Worm (Caenorhabditis elegans) whole organism, L4 larva: ENCODE measurements around the gene B0244.17.

ENCODE experiments used
- F49E8.2 ChIP-seq: sonication (generic microtip); optimal IDR thresholded peaks from 2 replicates; lab custom pipeline; 2016; ENCODE audit warnings: missing compliant biosample characterization, mild to moderate bottlenecking, missing genetic modification characterization, borderline replicate concordance
- R02D3.7 ChIP-seq: fragments of 150-350 bp; sonication (generic microtip); optimal IDR thresholded peaks from 3 replicates; lab custom pipeline; 2014; ENCODE audit warnings: missing biosample characterization, missing genetic modification characterization
- ama-1 ChIP-seq: fragments of 150-350 bp; optimal IDR thresholded peaks from 2 replicates; lab custom pipeline; 2014; ENCODE audit warnings: inconsistent platforms, mixed read lengths
- ceh-82 ChIP-seq: sonication (generic microtip); optimal IDR thresholded peaks from 2 replicates; lab custom pipeline; 2017; ENCODE audit warnings: missing biosample characterization, missing genetic modification characterization
- dmd-8 ChIP-seq: fragments of 200-800 bp; sonication (Bioruptor generic); IDR thresholded peaks from 2 replicates; pipeline ENCODE4 v1.3.6; 2022; ENCODE audit warnings: missing genetic modification characterization, missing compliant biosample characterization
- dve-1 ChIP-seq: sonication (generic microtip); optimal IDR thresholded peaks from 2 replicates; lab custom pipeline; 2017; ENCODE audit warnings: antibody characterized with exemption, mild to moderate bottlenecking, missing genetic modification characterization, missing compliant biosample characterization; ENCODE audit not compliant: insufficient read depth
- lin-15B ChIP-seq: fragments of 150-350 bp; sonication (generic microtip); optimal IDR thresholded peaks from 3 replicates; lab custom pipeline; 2014; ENCODE audit warnings: missing biosample characterization, missing genetic modification characterization
- mdl-1 ChIP-seq, 2 experiments: fragments of 150-350 bp in 1 of 2; sonication (generic microtip) in 1 of 2; optimal IDR thresholded peaks; 2 replicates each; lab custom pipeline; 2014 to 2017; ENCODE audit warnings: missing biosample characterization in 2 of 2, missing genetic modification characterization in 2 of 2
- nhr-11 ChIP-seq: fragments of 150-350 bp; optimal IDR thresholded peaks from 2 replicates; lab custom pipeline; 2014; ENCODE audit warnings: missing biosample characterization, missing genetic modification characterization
- pqm-1 ChIP-seq: sonication (generic microtip); optimal IDR thresholded peaks from 2 replicates; lab custom pipeline; 2017; ENCODE audit warnings: missing biosample characterization, missing genetic modification characterization
- unc-130 ChIP-seq: sonication (generic microtip); optimal IDR thresholded peaks from 2 replicates; lab custom pipeline; 2016; ENCODE audit warnings: missing genetic modification reagents, missing genetic modification characterization, missing compliant biosample characterization

- TF ChIP-seq pqm-1 (tag; lab: Kevin White, UChicago) (no peak), F49E8.2 (no peak), dmd-8 (no peak), R02D3.7 (tag; lab: Kevin White, UChicago) (no peak), lin-15B (tag; lab: Kevin White, UChicago) (no peak), ama-1 (lab: Kevin White, UChicago) (no peak), unc-130 (no peak), dve-1 (tag; lab: Kevin White, UChicago) (no peak), mdl-1 (tag; optimal IDR thresholded peaks at IDR 0.05; lab: Kevin White, UChicago) (no peak), ceh-82 (tag; lab: Kevin White, UChicago) (no peak), nhr-11 (no peak)
These were observed 12.6 kb upstream of the B0244.17 start for ce11 chrIII:5720266-5721019.
